Worm (Caenorhabditis elegans): ENCODE data around the gene F19B2.7.

The F19B2.7 gene

ce11 chrV:20203085-20203484, 51.6 kb downstream of the F19B2.7 start, which contains the start of gene fbxa-113:
Gene fbxa-113, plus strand, starts transcription at chrV:20203385.
- TF ChIP-seq egl-18 (GFP tag; IDR thresholded peaks at IDR 0.05) (no peak), him-1 (tag; optimal IDR thresholded peaks at IDR 0.05) (peak; percentile 39)

Measured in whole organism, young adult.